Worm (Caenorhabditis elegans) whole organism, early embryonic: ENCODE measurements around the gene R03D7.2.

Experiments used
- B0310.2 ChIP-seq: sonication (generic microtip); optimal IDR thresholded peaks from 2 replicates; lab custom pipeline; 2016; ENCODE audit warnings: mild to moderate bottlenecking, missing genetic modification characterization, missing compliant biosample characterization
- F13C5.2 ChIP-seq: sonication (generic microtip); optimal IDR thresholded peaks from 2 replicates; lab custom pipeline; 2017; ENCODE audit warnings: mild to moderate bottlenecking, missing genetic modification characterization, inconsistent platforms, missing compliant biosample characterization
- ama-1 ChIP-seq: fragments of 150-350 bp; optimal IDR thresholded peaks from 2 replicates; lab custom pipeline; 2014
- ceh-13 ChIP-seq: fragments of 200-800 bp; sonication (Bioruptor generic); optimal IDR thresholded peaks from 2 replicates; lab custom pipeline; 2018; ENCODE audit warnings: mild to moderate bottlenecking, missing genetic modification characterization, missing compliant biosample characterization
- ets-7 ChIP-seq: sonication (generic microtip); optimal IDR thresholded peaks from 2 replicates; lab custom pipeline; 2016; ENCODE audit warnings: missing genotype, missing genetic modification characterization, missing compliant biosample characterization
- flt-1 ChIP-seq: fragments of 200-800 bp; sonication (Bioruptor generic); IDR thresholded peaks from 2 replicates; pipeline ENCODE4 v1.3.6; 2022; ENCODE audit warnings: missing genetic modification characterization, missing compliant biosample characterization
- hmbx-1 ChIP-seq: sonication (generic microtip); optimal IDR thresholded peaks from 2 replicates; lab custom pipeline; 2016; ENCODE audit warnings: mild to moderate bottlenecking, missing genetic modification characterization, missing compliant biosample characterization
- hmg-4 ChIP-seq: fragments of 200-800 bp; sonication (Bioruptor generic); optimal IDR thresholded peaks from 2 replicates; lab custom pipeline; 2018; ENCODE audit warnings: mild to moderate bottlenecking, missing genetic modification characterization, missing compliant biosample characterization
- sea-1 ChIP-seq: fragments of 200-800 bp; sonication (Bioruptor generic); conservative IDR thresholded peaks from 2 replicates; pipeline ENCODE4 v1.3.6; 2022; ENCODE audit warnings: missing genetic modification characterization, missing compliant biosample characterization
- tbx-11 ChIP-seq: fragments of 200-800 bp; sonication (Bioruptor generic); IDR thresholded peaks from 2 replicates; pipeline ENCODE4 v1.3.6; 2022; ENCODE audit warnings: missing genetic modification characterization, missing compliant biosample characterization
- tbx-37 ChIP-seq: fragments of 200-800 bp; sonication (Bioruptor generic); conservative IDR thresholded peaks from 2 replicates; pipeline ENCODE4 v1.3.6; 2022; ENCODE audit warnings: missing genetic modification reagents, missing genetic modification characterization, missing compliant biosample characterization
- tra-4 ChIP-seq: sonication (generic microtip); optimal IDR thresholded peaks from 2 replicates; lab custom pipeline; 2017; ENCODE audit warnings: missing genetic modification characterization, missing compliant biosample characterization

ce11 chrII:10934786-10935185 lies at the start of gene R03D7.2:
- TF ChIP-seq tra-4 (tag; lab: Kevin White, UChicago) (no peak), ceh-13 (GFP tag; lab: Kevin White, UChicago) (no peak), hmbx-1 (no peak), ama-1 (no peak), B0310.2 (tag; lab: Kevin White, UChicago) (no peak), tbx-37 (no peak), ets-7 (tag; lab: Kevin White, UChicago) (no peak), F13C5.2 (tag; lab: Kevin White, UChicago) (no peak), flt-1 (no peak), sea-1 (GFP tag; lab: Robert Waterston, UW) (no peak), hmg-4 (GFP tag; lab: Kevin White, UChicago) (no peak), tbx-11 (GFP tag; lab: Robert Waterston, UW) (no peak)
